Fruit fly (Drosophila melanogaster): ENCODE data around the gene CG46462.
A peak's percentile ranks its signal among the peaks of the same experiment; 100 is the strongest.

Gene CG46462

DNA sequence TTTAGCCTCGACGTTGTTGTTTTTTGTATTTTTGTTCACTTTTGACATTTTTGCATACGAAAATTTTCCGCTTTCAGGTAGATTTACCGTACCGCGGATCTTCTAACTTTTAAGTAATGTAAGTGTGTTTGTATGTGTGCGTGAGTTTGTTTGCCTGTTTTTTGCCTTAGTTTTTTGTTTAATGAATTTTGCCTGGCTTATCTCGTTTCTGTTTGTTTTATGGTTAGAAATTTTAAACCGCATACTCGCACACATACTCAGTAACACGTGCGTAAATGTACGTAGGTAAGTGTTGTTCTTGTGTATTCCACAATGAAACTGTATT is 33.8 kb upstream of the CG46462 start:
- TF ChIP-seq GATAd (GFP tag; optimal IDR thresholded peaks at IDR 0.05) = no peak
- TF ChIP-seq CG32264 (GFP tag; optimal IDR thresholded peaks at IDR 0.05) = peak; percentile 41

DNA sequence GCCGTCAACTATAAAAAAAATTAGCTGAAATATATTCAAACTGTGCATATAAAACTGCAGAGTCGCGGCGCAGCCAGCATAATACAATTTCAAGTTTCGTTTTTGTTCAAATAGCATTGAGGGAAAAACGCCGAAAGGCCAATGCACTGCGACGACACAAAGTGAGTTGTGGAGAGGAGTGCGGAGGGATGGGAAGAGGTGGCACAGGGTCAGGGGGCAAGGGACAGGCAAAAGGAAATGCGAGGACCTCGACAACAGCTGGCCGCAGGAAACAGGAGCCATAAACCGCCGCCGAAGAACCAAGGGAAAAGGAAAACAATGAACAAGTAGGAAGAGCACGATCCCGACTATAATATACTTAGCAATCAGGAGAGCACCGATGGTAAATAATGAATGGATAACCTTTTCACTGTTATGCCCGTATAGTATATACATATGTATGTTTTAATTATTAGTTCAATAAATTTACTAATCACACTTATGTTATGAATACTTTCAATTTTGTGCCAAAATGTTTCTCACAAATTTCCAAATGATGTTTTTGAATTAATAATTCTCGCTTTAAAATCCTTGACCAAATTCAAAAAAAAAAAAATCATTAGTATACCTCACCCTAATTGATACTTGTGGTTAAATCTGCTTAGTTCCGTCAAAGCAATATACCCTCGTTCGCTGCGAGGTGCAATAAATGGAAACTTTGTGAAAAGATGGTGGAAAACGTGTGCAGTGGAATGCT is 32.8 kb upstream of the CG46462 start:
- TF ChIP-seq rgr (GFP tag; optimal IDR thresholded peaks at IDR 0.05) = no peak
- no peak for TF ChIP-seq Myc (optimal IDR thresholded peaks at IDR 0.05)
- peak; percentile 25 for TF ChIP-seq woc (GFP tag; optimal IDR thresholded peaks at IDR 0.05)
- peak; percentile 17 for TF ChIP-seq psq (GFP tag; optimal IDR thresholded peaks at IDR 0.05)

dm6 chr3L:19899308-19899927 is 32.1 kb upstream of the CG46462 start:
- TF ChIP-seq Hr78 (GFP tag; optimal IDR thresholded peaks at IDR 0.05) (no peak), tai (GFP tag; optimal IDR thresholded peaks at IDR 0.05) (peak; percentile 30), N (GFP tag; optimal IDR thresholded peaks at IDR 0.05) (no peak), CrebA (GFP tag; optimal IDR thresholded peaks at IDR 0.05; ENCODE audit: borderline replicate concordance) (peak; percentile 63), Myc (optimal IDR thresholded peaks at IDR 0.05) (no peak), jim (GFP tag; optimal IDR thresholded peaks at IDR 0.05) (no peak), dsf (GFP tag; optimal IDR thresholded peaks at IDR 0.05; ENCODE audit: borderline replicate concordance) (no peak), Jra (GFP tag; optimal IDR thresholded peaks at IDR 0.05) (peak; percentile 15), h (GFP tag; optimal IDR thresholded peaks at IDR 0.05) (peak; percentile 28), brk (GFP tag; optimal IDR thresholded peaks at IDR 0.05) (no peak), Rel (GFP tag; optimal IDR thresholded peaks at IDR 0.05) (no peak), Rel (tag; optimal IDR thresholded peaks at IDR 0.05) (peak; percentile 86)

DNA sequence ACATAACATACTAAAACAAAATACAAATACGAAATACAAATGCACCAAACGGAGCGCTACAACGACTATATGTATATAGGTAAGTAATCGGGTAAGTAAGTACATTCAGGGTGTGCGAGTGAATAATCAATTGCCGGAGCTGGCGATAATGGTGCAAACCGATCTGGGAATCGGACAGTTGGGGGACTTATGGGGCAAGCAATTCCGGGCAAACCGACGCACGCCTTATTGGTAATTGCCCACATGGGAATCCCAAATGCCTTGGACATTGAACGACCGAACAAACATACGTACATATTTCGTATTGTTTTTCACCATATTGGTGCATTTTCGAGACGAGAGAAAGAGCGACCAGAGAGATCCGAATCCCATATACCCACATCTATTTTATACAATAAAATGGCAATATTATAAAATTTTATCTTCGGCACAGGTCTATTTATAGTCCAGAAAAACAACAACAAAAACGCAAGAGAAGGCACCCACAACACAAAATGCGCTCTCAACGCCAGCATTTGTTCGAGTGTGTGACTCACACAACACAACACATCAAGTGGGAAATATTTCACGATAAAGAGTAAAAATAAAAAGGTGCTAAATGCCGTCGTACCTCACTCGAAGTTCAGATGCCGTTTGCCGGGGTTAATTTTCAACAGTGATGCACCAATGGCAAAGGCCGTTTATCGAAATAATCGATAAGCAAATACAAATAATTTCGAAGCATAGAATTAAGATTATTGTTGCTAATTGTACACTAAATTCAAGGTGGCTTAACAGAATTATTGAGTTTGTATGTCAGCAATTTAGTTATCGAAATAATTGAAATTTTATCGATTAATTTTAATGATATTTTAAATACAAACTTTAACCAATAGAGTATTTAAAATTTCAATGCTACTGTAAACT is 31.1 kb upstream of the CG46462 start:
- TF ChIP-seq foxo (GFP tag; optimal IDR thresholded peaks at IDR 0.05) = peak in 1 of 2 experiments; percentile 35
- peak in 1 of 2 experiments; percentile 8 for TF ChIP-seq dl (GFP tag; optimal IDR thresholded peaks at IDR 0.05; ENCODE audit: insufficient read depth in 1 of 2, partially characterized antibody in 2 of 2)
- TF ChIP-seq rgr (GFP tag; optimal IDR thresholded peaks at IDR 0.05) = peak; percentile 7
- TF ChIP-seq Rel (GFP tag; optimal IDR thresholded peaks at IDR 0.05) = peak; percentile 41
- TF ChIP-seq Rel (tag; optimal IDR thresholded peaks at IDR 0.05) = peak; percentile 100
- no peak for TF ChIP-seq usp (GFP tag; optimal IDR thresholded peaks at IDR 0.05)
- peak; percentile 31 for TF ChIP-seq Hnf4 (GFP tag; optimal IDR thresholded peaks at IDR 0.05)
- no peak for TF ChIP-seq Mio (GFP tag; optimal IDR thresholded peaks at IDR 0.05)
- TF ChIP-seq Myc (optimal IDR thresholded peaks at IDR 0.05) = no peak
- TF ChIP-seq h (GFP tag; optimal IDR thresholded peaks at IDR 0.05) = peak; percentile 57
- peak; percentile 19 for TF ChIP-seq ey (GFP tag; optimal IDR thresholded peaks at IDR 0.05)

- TF ChIP-seq br (GFP tag; optimal IDR thresholded peaks at IDR 0.05) = no peak
- no peak for TF ChIP-seq Rel (GFP tag; optimal IDR thresholded peaks at IDR 0.05)
- TF ChIP-seq Rel (tag; optimal IDR thresholded peaks at IDR 0.05) = peak; percentile 71
- TF ChIP-seq psq (GFP tag; optimal IDR thresholded peaks at IDR 0.05) = no peak
- TF ChIP-seq sv (GFP tag; optimal IDR thresholded peaks at IDR 0.05) = no peak
- no peak for TF ChIP-seq sage (GFP tag; optimal IDR thresholded peaks at IDR 0.05)
These were observed 29.8 kb upstream of the CG46462 start for dm6 chr3L:19901486-19902255.
